Worm (Caenorhabditis elegans) whole organism, young adult: Measurements from ENCODE around the gene C10G8.3.

ENCODE experiments used
- F10E7.11 ChIP-seq: sonication (generic microtip); optimal IDR thresholded peaks from 2 replicates; lab custom pipeline; 2017; ENCODE audit warnings: mild to moderate bottlenecking, missing genetic modification characterization, moderate library complexity, missing compliant biosample characterization
- Y53F4B.3 ChIP-seq: fragments of 200-800 bp; sonication (Bioruptor generic); IDR thresholded peaks from 2 replicates; pipeline ENCODE4 v1.3.6; 2022; ENCODE audit warnings: missing genetic modification reagents, missing genetic modification characterization, missing compliant biosample characterization
- Y53G8AR.9 ChIP-seq: fragments of 200-800 bp; sonication (Bioruptor generic); conservative IDR thresholded peaks from 2 replicates; pipeline ENCODE4 v1.3.6; 2022; ENCODE audit warnings: missing genetic modification reagents, missing genetic modification characterization, missing compliant biosample characterization
- akir-1 ChIP-seq: fragments of 200-800 bp; sonication (Bioruptor generic); optimal IDR thresholded peaks from 2 replicates; lab custom pipeline; 2018; ENCODE audit warnings: mild to moderate bottlenecking, missing genetic modification characterization, moderate library complexity, missing compliant biosample characterization
- ceh-91 ChIP-seq: fragments of 200-800 bp; sonication (Bioruptor generic); IDR thresholded peaks from 2 replicates; pipeline ENCODE4 v1.3.6; 2022; ENCODE audit warnings: missing genetic modification reagents, missing genetic modification characterization, missing compliant biosample characterization
- egrh-3 ChIP-seq: fragments of 200-800 bp; sonication (Bioruptor generic); IDR thresholded peaks from 2 replicates; pipeline ENCODE4 v1.3.6; 2022; ENCODE audit warnings: missing genetic modification reagents, missing genetic modification characterization, missing compliant biosample characterization
- lag-1 ChIP-seq: fragments of 200-800 bp; sonication (Bioruptor generic); IDR thresholded peaks from 2 replicates; pipeline ENCODE4 v1.3.6; 2022; ENCODE audit warnings: missing genetic modification reagents, missing genetic modification characterization, missing compliant biosample characterization
- let-526 ChIP-seq: fragments of 200-800 bp; sonication (Bioruptor generic); IDR thresholded peaks from 2 replicates; pipeline ENCODE4 v1.3.6; 2022; ENCODE audit warnings: missing genetic modification reagents, missing genetic modification characterization, missing compliant biosample characterization
- madf-8 ChIP-seq: fragments of 200-800 bp; sonication (Bioruptor generic); conservative IDR thresholded peaks from 2 replicates; pipeline ENCODE4 v1.3.6; 2022; ENCODE audit warnings: missing genetic modification reagents, missing genetic modification characterization, missing compliant biosample characterization
- nfyb-1 ChIP-seq: fragments of 200-800 bp; sonication (Bioruptor generic); IDR thresholded peaks from 2 replicates; pipeline ENCODE4 v1.3.6; 2022; ENCODE audit warnings: missing genetic modification reagents, missing genetic modification characterization, missing compliant biosample characterization
- pha-4 ChIP-seq: fragments of 150-350 bp; sonication (generic microtip); optimal IDR thresholded peaks from 2 replicates; lab custom pipeline; 2014; ENCODE audit warnings: missing biosample characterization, missing genetic modification reagents, missing genetic modification characterization
- snpc-1.1 ChIP-seq: sonication (generic microtip); optimal IDR thresholded peaks from 2 replicates; lab custom pipeline; 2017; ENCODE audit warnings: missing genetic modification characterization, mild to moderate bottlenecking, missing compliant biosample characterization, antibody characterized with exemption, moderate library complexity, missing genotype, missing genetic modification reagents; ENCODE audit not compliant: insufficient read depth
- unc-62 ChIP-seq: fragments of 150-350 bp; optimal IDR thresholded peaks from 2 replicates; lab custom pipeline; 2014; ENCODE audit warnings: missing biosample characterization, missing genetic modification reagents, missing genetic modification characterization
- ztf-3 ChIP-seq: fragments of 200-800 bp; sonication (Bioruptor generic); optimal IDR thresholded peaks from 2 replicates; lab custom pipeline; 2018; ENCODE audit warnings: mild to moderate bottlenecking, missing genetic modification characterization, missing compliant biosample characterization

DNA sequence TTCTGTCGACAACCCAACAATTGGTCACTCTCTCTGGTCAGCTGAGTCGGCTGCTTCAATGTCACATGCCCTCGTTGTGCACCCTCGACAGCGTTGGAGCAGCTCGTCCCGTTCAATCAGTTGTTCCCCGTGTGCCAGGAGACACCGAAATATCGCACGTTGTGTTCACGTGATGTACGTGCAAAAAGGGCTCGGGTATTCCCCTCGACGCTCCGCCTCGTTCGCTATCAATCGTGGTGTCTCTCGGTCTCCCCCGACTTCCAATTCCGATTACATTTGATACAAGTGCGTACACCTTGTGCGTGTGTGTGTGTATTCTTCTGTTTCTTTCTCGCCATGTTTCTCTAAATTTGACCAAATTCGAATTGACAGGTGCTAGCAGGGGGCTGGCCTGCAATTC is 41.1 kb upstream of the C10G8.3 start:
- TF ChIP-seq lag-1 (GFP tag; lab: Robert Waterston, UW) (no peak), F10E7.11 (no peak), madf-8 (no peak), unc-62 (peak; percentile 4), pha-4 (tag; lab: Kevin White, UChicago) (no peak), Y53G8AR.9 (GFP tag; lab: Robert Waterston, UW) (peak; percentile 50; the same call in 1 of the 2 replicates), nfyb-1 (GFP tag; lab: Robert Waterston, UW) (peak; percentile 86), egrh-3 (GFP tag; lab: Robert Waterston, UW) (no peak), let-526 (GFP tag; lab: Robert Waterston, UW) (peak; percentile 84), akir-1 (GFP tag; lab: Kevin White, UChicago) (no peak), snpc-1.1 (tag; lab: Kevin White, UChicago) (no peak), ztf-3 (GFP tag; lab: Kevin White, UChicago) (no peak), ceh-91 (GFP tag; lab: Robert Waterston, UW) (no peak), Y53F4B.3 (no peak)
